Fruit fly (Drosophila melanogaster) whole organism, embryonic: ENCODE results near the gene CG7294.

Experiments used
- CG11456 ChIP-seq: fragments of 200-800 bp; sonication (Bioruptor generic); IDR thresholded peaks from 3 replicates; pipeline ENCODE4 v1.3.6; 2022; ENCODE audit warnings: missing biosample characterization, missing genetic modification characterization
- CG11723 ChIP-seq: fragments of 200-800 bp; sonication (Bioruptor generic); optimal IDR thresholded peaks from 2 replicates; lab custom pipeline; 2017; ENCODE audit warnings: missing biosample characterization, mild to moderate bottlenecking, missing genetic modification characterization
- CG12071 ChIP-seq: fragments of 200-800 bp; sonication (Bioruptor generic); optimal IDR thresholded peaks from 3 replicates; lab custom pipeline; 2018; ENCODE audit warnings: missing biosample characterization, mild to moderate bottlenecking, missing genetic modification characterization
- CG12299 ChIP-seq: fragments of 200-800 bp; sonication (Bioruptor generic); optimal IDR thresholded peaks from 2 replicates; lab custom pipeline; 2018; ENCODE audit warnings: missing biosample characterization, mild to moderate bottlenecking, missing genetic modification characterization
- CG12391 ChIP-seq: fragments of 200-800 bp; sonication (Bioruptor generic); optimal IDR thresholded peaks from 3 replicates; lab custom pipeline; 2018; ENCODE audit warnings: missing biosample characterization, mild to moderate bottlenecking, missing genetic modification characterization, moderate library complexity
- CG12942 ChIP-seq: fragments of 200-800 bp; sonication (Bioruptor generic); optimal IDR thresholded peaks from 3 replicates; lab custom pipeline; 2016; ENCODE audit warnings: missing biosample characterization, missing genetic modification characterization
- CG13624 ChIP-seq: fragments of 200-800 bp; sonication (Bioruptor generic); optimal IDR thresholded peaks from 2 replicates; lab custom pipeline; 2016; ENCODE audit warnings: missing biosample characterization, missing genetic modification characterization
- CG14667 ChIP-seq: fragments of 200-800 bp; sonication (Bioruptor generic); IDR thresholded peaks from 2 replicates; pipeline ENCODE4 v1.3.6; 2022; ENCODE audit warnings: missing biosample characterization, missing genetic modification characterization
- CG15011 ChIP-seq: fragments of 200-800 bp; sonication (Bioruptor generic); optimal IDR thresholded peaks from 3 replicates; lab custom pipeline; 2018; ENCODE audit warnings: missing biosample characterization, mild to moderate bottlenecking, missing genetic modification characterization
- CG1603 ChIP-seq: fragments of 200-800 bp; sonication (Bioruptor generic); optimal IDR thresholded peaks from 2 replicates; lab custom pipeline; 2019; ENCODE audit warnings: missing biosample characterization, mild to moderate bottlenecking, missing genetic modification characterization, moderate library complexity
- CG2129 ChIP-seq: fragments of 200-800 bp; sonication (Bioruptor generic); IDR thresholded peaks from 2 replicates; pipeline ENCODE4 v1.3.6; 2022; ENCODE audit warnings: missing biosample characterization, missing genetic modification characterization; ENCODE audit not compliant: partially characterized antibody
- CG30020 ChIP-seq: fragments of 200-800 bp; optimal IDR thresholded peaks from 2 replicates; lab custom pipeline; 2019; ENCODE audit warnings: missing biosample characterization, mild to moderate bottlenecking, missing genetic modification characterization, moderate library complexity
- CG30403 ChIP-seq: fragments of 200-800 bp; sonication (Bioruptor generic); optimal IDR thresholded peaks from 3 replicates; lab custom pipeline; 2016; ENCODE audit warnings: missing biosample characterization, missing genetic modification characterization
- CG34224 ChIP-seq: fragments of 200-800 bp; sonication (Bioruptor generic); IDR thresholded peaks from 3 replicates; pipeline ENCODE4 v1.3.6; 2022; ENCODE audit warnings: missing biosample characterization, missing genetic modification characterization; ENCODE audit not compliant: partially characterized antibody
- CG7987 ChIP-seq: fragments of 200-800 bp; sonication (Bioruptor generic); optimal IDR thresholded peaks from 2 replicates; lab custom pipeline; 2018; ENCODE audit warnings: missing biosample characterization, mild to moderate bottlenecking, missing genetic modification characterization, moderate library complexity
- CG8388 ChIP-seq: fragments of 200-800 bp; sonication (Bioruptor generic); optimal IDR thresholded peaks from 2 replicates; lab custom pipeline; 2019; ENCODE audit warnings: missing biosample characterization, mild to moderate bottlenecking, missing genetic modification characterization, moderate library complexity
- CG9817 ChIP-seq: fragments of 200-800 bp; sonication (Bioruptor generic); optimal IDR thresholded peaks from 2 replicates; lab custom pipeline; 2018; ENCODE audit warnings: missing biosample characterization, mild to moderate bottlenecking, missing genetic modification characterization, moderate library complexity
- Dad ChIP-seq: fragments of 200-800 bp; sonication (Bioruptor generic); optimal IDR thresholded peaks from 3 replicates; lab custom pipeline; 2016; ENCODE audit warnings: missing biosample characterization, missing genetic modification characterization
- GATAe ChIP-seq: fragments of 200-800 bp; sonication (Bioruptor generic); conservative IDR thresholded peaks from 2 replicates; pipeline ENCODE4 v1.3.6; 2022; ENCODE audit warnings: missing biosample characterization, missing genetic modification characterization
- HLH3B ChIP-seq: fragments of 200-800 bp; sonication (Bioruptor generic); IDR thresholded peaks from 2 replicates; pipeline ENCODE4 v1.3.6; 2022; ENCODE audit warnings: missing biosample characterization, missing genetic modification characterization
- Hand ChIP-seq: fragments of 200-800 bp; sonication (Bioruptor generic); optimal IDR thresholded peaks from 2 replicates; lab custom pipeline; 2017; ENCODE audit warnings: mild to moderate bottlenecking, missing biosample characterization, missing genetic modification reagents, missing genetic modification characterization
- MBD-R2 ChIP-seq: fragments of 200-800 bp; sonication (Bioruptor generic); IDR thresholded peaks from 2 replicates; pipeline ENCODE4 v1.3.6; 2022; ENCODE audit warnings: missing biosample characterization, missing genetic modification characterization
- NC2β ChIP-seq: fragments of 200-800 bp; sonication (Bioruptor generic); optimal IDR thresholded peaks from 2 replicates; lab custom pipeline; 2016; ENCODE audit warnings: missing biosample characterization, missing genetic modification characterization
- NK7.1 ChIP-seq: fragments of 200-800 bp; sonication (Bioruptor generic); optimal IDR thresholded peaks from 3 replicates; lab custom pipeline; 2016; ENCODE audit warnings: missing biosample characterization, missing genetic modification characterization
- Nf-YA ChIP-seq: fragments of 200-800 bp; sonication (Bioruptor generic); IDR thresholded peaks from 2 replicates; pipeline ENCODE4 v1.3.6; 2022; ENCODE audit warnings: missing biosample characterization, missing genetic modification characterization
- Nf-YB ChIP-seq: fragments of 200-800 bp; sonication (Bioruptor generic); optimal IDR thresholded peaks from 3 replicates; lab custom pipeline; 2019; ENCODE audit warnings: missing biosample characterization, mild to moderate bottlenecking, missing genetic modification characterization, moderate library complexity
- NfI ChIP-seq: fragments of 200-800 bp; sonication (Bioruptor generic); optimal IDR thresholded peaks from 3 replicates; lab custom pipeline; 2018; ENCODE audit warnings: missing biosample characterization, mild to moderate bottlenecking, missing genetic modification characterization, moderate library complexity
- Sin3A ChIP-seq: fragments of >200 bp; optimal IDR thresholded peaks from 2 replicates; lab custom pipeline; 2018
- Six4 ChIP-seq: fragments of 200-800 bp; sonication (Bioruptor generic); optimal IDR thresholded peaks from 2 replicates; lab custom pipeline; 2016; ENCODE audit warnings: missing biosample characterization, missing genetic modification characterization
- Ssrp ChIP-seq: fragments of 200-800 bp; sonication (Bioruptor generic); optimal IDR thresholded peaks from 2 replicates; lab custom pipeline; 2018; ENCODE audit warnings: missing biosample characterization, mild to moderate bottlenecking, missing genetic modification characterization, moderate library complexity
- Xbp1 ChIP-seq: fragments of 200-800 bp; sonication (Bioruptor generic); optimal IDR thresholded peaks from 3 replicates; lab custom pipeline; 2016; ENCODE audit warnings: missing biosample characterization, mild to moderate bottlenecking, missing genetic modification characterization
- al ChIP-seq: fragments of 200-800 bp; sonication (Bioruptor generic); IDR thresholded peaks from 2 replicates; pipeline ENCODE4 v1.3.6; 2022; ENCODE audit warnings: missing biosample characterization, missing genetic modification characterization
- caup ChIP-seq: fragments of 200-800 bp; sonication (Bioruptor generic); optimal IDR thresholded peaks from 3 replicates; lab custom pipeline; 2017; ENCODE audit warnings: missing biosample characterization, mild to moderate bottlenecking, missing genetic modification characterization, moderate library complexity; ENCODE audit not compliant: severe bottlenecking
- chinmo ChIP-seq: fragments of 200-800 bp; sonication (Bioruptor generic); IDR thresholded peaks from 4 replicates; pipeline ENCODE4 v1.3.6; 2022; ENCODE audit warnings: missing biosample characterization, missing genetic modification characterization; ENCODE audit not compliant: partially characterized antibody
- danr ChIP-seq: fragments of 200-800 bp; sonication (Bioruptor generic); IDR thresholded peaks from 2 replicates; pipeline ENCODE4 v1.3.6; 2022; ENCODE audit warnings: missing biosample characterization, missing genetic modification characterization
- fd3F ChIP-seq: fragments of 200-800 bp; sonication (Bioruptor generic); optimal IDR thresholded peaks from 2 replicates; lab custom pipeline; 2018; ENCODE audit warnings: missing biosample characterization, mild to moderate bottlenecking, missing genetic modification characterization, moderate library complexity
- fd96Cb ChIP-seq: fragments of 200-800 bp; sonication (Bioruptor generic); optimal IDR thresholded peaks from 2 replicates; lab custom pipeline; 2018; ENCODE audit warnings: missing biosample characterization, mild to moderate bottlenecking, missing genetic modification characterization, moderate library complexity
- fru ChIP-seq: fragments of >200 bp; optimal IDR thresholded peaks from 2 replicates; lab custom pipeline; 2017
- gfzf ChIP-seq: fragments of 200-800 bp; sonication (Bioruptor generic); optimal IDR thresholded peaks from 2 replicates; lab custom pipeline; 2016; ENCODE audit warnings: missing biosample characterization, mild to moderate bottlenecking, missing genetic modification characterization, moderate library complexity
- lab ChIP-seq: fragments of 200-800 bp; sonication (Bioruptor generic); optimal IDR thresholded peaks from 3 replicates; lab custom pipeline; 2017; ENCODE audit warnings: missing biosample characterization, missing genetic modification characterization, mild to moderate bottlenecking, moderate library complexity, missing genetic modification reagents
- nmo ChIP-seq: fragments of 200-800 bp; sonication (Bioruptor generic); optimal IDR thresholded peaks from 2 replicates; lab custom pipeline; 2018; ENCODE audit warnings: missing biosample characterization, mild to moderate bottlenecking, missing genetic modification characterization, moderate library complexity
- otp ChIP-seq: fragments of 200-800 bp; sonication (Bioruptor generic); IDR thresholded peaks from 3 replicates; pipeline ENCODE4, ENCODE4 v1.3.6; 2022; ENCODE audit warnings: missing biosample characterization, missing genetic modification characterization
- rib ChIP-seq: fragments of 200-800 bp; sonication (Bioruptor generic); IDR thresholded peaks from 2 replicates; pipeline ENCODE4 v1.3.6; 2022; ENCODE audit warnings: missing biosample characterization, missing genetic modification characterization
- shn ChIP-seq: fragments of 200-800 bp; sonication (Bioruptor generic); optimal IDR thresholded peaks from 3 replicates; lab custom pipeline; 2016; ENCODE audit warnings: missing biosample characterization, missing genetic modification characterization
- sisA ChIP-seq: fragments of 200-800 bp; sonication (Bioruptor generic); IDR thresholded peaks from 2 replicates; pipeline ENCODE4 v1.3.6; 2022; ENCODE audit warnings: missing biosample characterization, missing genetic modification characterization
- slbo ChIP-seq: fragments of 200-800 bp; sonication (Bioruptor generic); IDR thresholded peaks from 2 replicates; pipeline ENCODE4 v1.3.6; 2022; ENCODE audit warnings: missing biosample characterization, missing genetic modification characterization
- sna ChIP-seq: fragments of 200-800 bp; sonication (Bioruptor generic); IDR thresholded peaks from 2 replicates; pipeline ENCODE4 v1.3.6; 2022; ENCODE audit warnings: missing biosample characterization, missing genetic modification characterization; ENCODE audit not compliant: partially characterized antibody
- sob ChIP-seq: fragments of 200-800 bp; sonication (Bioruptor generic); IDR thresholded peaks from 2 replicates; pipeline ENCODE4 v1.3.6; 2022; ENCODE audit warnings: missing biosample characterization, missing genetic modification characterization
- vfl ChIP-seq: fragments of 200-800 bp; sonication (Bioruptor generic); optimal IDR thresholded peaks from 2 replicates; lab custom pipeline; 2016; ENCODE audit warnings: missing biosample characterization, missing genetic modification characterization
- zen2 ChIP-seq: fragments of 200-800 bp; sonication (Bioruptor generic); IDR thresholded peaks from 3 replicates; pipeline ENCODE4 v1.3.6; 2022; ENCODE audit warnings: missing biosample characterization, missing genetic modification characterization; ENCODE audit not compliant: partially characterized antibody

CG7294 gene

DNA sequence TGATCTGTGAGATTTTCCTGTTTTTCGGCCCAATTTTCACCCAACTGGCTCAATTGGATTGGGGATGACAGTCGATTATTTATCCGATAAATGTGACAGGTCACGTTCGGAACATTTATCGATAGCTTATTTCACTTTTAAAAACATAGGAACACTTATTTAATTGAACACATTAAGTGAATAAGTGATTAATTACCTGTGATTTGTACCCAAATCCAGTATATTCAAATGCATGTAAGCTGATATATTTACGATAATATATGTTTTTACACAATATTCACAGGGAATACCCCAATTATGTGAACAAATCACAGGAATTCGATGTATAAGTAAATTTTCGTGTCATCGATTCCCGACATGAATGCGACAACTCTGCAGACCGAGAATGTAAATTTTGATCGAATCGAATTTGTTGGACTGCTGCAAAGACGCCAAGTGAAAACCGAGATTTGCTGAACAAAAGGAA is 43.3 kb upstream of the CG7294 start, which contains the start of the genes EMC3 and Dpy-30L1 (continued):
- TF ChIP-seq CG30020 (tag; lab: Kevin White, UChicago) (peak; percentile 78), Dad (GFP tag; lab: Kevin White, UChicago) (peak; percentile 32), CG34224 (GFP tag; lab: Robert Waterston, UW) (peak; percentile 81), lab (GFP tag; lab: Kevin White, UChicago) (no peak), shn (GFP tag; lab: Kevin White, UChicago) (no peak), danr (GFP tag; lab: Robert Waterston, UW) (no peak), CG9817 (tag; lab: Kevin White, UChicago) (peak; percentile 44), fd96Cb (tag; lab: Kevin White, UChicago) (peak; percentile 2), Hand (GFP tag; lab: Kevin White, UChicago) (no peak), CG13624 (GFP tag; lab: Kevin White, UChicago) (peak; percentile 68), CG8388 (peak; percentile 34), NfI (peak; percentile 33), HLH3B (no peak), vfl (GFP tag; lab: Kevin White, UChicago) (peak; percentile 10), Nf-YA (no peak), Nf-YB (GFP tag; lab: Kevin White, UChicago) (peak; percentile 25), sna (GFP tag; lab: Robert Waterston, UW) (peak; percentile 91), otp (no peak), CG12942 (peak; percentile 32), fd3F (GFP tag; lab: Kevin White, UChicago) (peak; percentile 26), CG11456 (GFP tag; lab: Robert Waterston, UW) (no peak), Xbp1 (GFP tag; lab: Kevin White, UChicago) (peak; percentile 67), CG30403 (GFP tag; lab: Kevin White, UChicago) (peak; percentile 79), Ssrp (tag; lab: Kevin White, UChicago) (peak; percentile 44), zen2 (GFP tag; lab: Robert Waterston, UW) (peak; percentile 69; the same call in 1 of the 3 replicates), slbo (GFP tag; lab: Robert Waterston, UW) (peak; percentile 60), GATAe (GFP tag; lab: Robert Waterston, UW) (no peak), sob (GFP tag; lab: Robert Waterston, UW) (peak; percentile 55; the same call in 1 of the 2 replicates), chinmo (GFP tag; lab: Robert Waterston, UW) (peak; percentile 76; the same call in 1 of the 4 replicates), MBD-R2 (peak; percentile 89), CG2129 (GFP tag; lab: Robert Waterston, UW) (peak; percentile 82), NK7.1 (GFP tag; lab: Kevin White, UChicago) (peak; percentile 26), CG12071 (no peak), Sin3A (peak; percentile 74), fru (lab: Kevin White, UChicago) (no peak), nmo (GFP tag; lab: Kevin White, UChicago) (peak; percentile 74), CG7987 (GFP tag; lab: Kevin White, UChicago) (no peak), sisA (GFP tag; lab: Robert Waterston, UW) (peak; percentile 34), rib (GFP tag; lab: Robert Waterston, UW) (no peak), CG14667 (GFP tag; lab: Robert Waterston, UW) (0 out of 2 replicates have a peak, but pooled peaks have one; percentile 29), caup (GFP tag; lab: Kevin White, UChicago) (peak; percentile 10), CG1603 (tag; lab: Kevin White, UChicago) (peak; percentile 80), al (GFP tag; lab: Robert Waterston, UW) (peak; percentile 54; the same call in 1 of the 2 replicates), gfzf (GFP tag; lab: Kevin White, UChicago) (peak; percentile 7), Six4 (GFP tag; lab: Kevin White, UChicago) (no peak), CG12299 (tag; lab: Kevin White, UChicago) (peak; percentile 15), CG11723 (GFP tag; lab: Kevin White, UChicago) (no peak), CG15011 (GFP tag; lab: Kevin White, UChicago) (no peak), NC2β (GFP tag; lab: Kevin White, UChicago) (peak; percentile 35), CG12391 (tag; lab: Kevin White, UChicago) (peak; percentile 78)
